Worm (Caenorhabditis elegans) whole organism, L3 larva: ENCODE results near the gene F15B10.3.
A peak's percentile ranks its signal among the peaks of the same experiment; 100 is the strongest.

ENCODE experiments used
- ceh-16 ChIP-seq: sonication (generic microtip); optimal IDR thresholded peaks from 2 replicates; lab custom pipeline; 2017; ENCODE audit warnings: missing biosample characterization, missing genetic modification characterization
- egl-27 ChIP-seq: sonication (generic microtip); optimal IDR thresholded peaks from 4 replicates; lab custom pipeline; 2017; ENCODE audit warnings: missing biosample characterization, missing genetic modification reagents, missing genetic modification characterization
- lin-15B ChIP-seq: fragments of 150-350 bp; optimal IDR thresholded peaks from 2 replicates; lab custom pipeline; 2014; ENCODE audit warnings: missing biosample characterization, missing genetic modification characterization
- lin-39 ChIP-seq: fragments of 150-350 bp; optimal IDR thresholded peaks from 2 replicates; lab custom pipeline; 2018; ENCODE audit warnings: missing biosample characterization, missing genetic modification reagents, missing genetic modification characterization
- mml-1 ChIP-seq: fragments of 150-350 bp; sonication (generic microtip); optimal IDR thresholded peaks from 3 replicates; lab custom pipeline; 2014; ENCODE audit warnings: missing biosample characterization, missing genetic modification characterization
- nhr-25 ChIP-seq: sonication (generic microtip); optimal IDR thresholded peaks from 2 replicates; lab custom pipeline; 2017; ENCODE audit warnings: missing biosample characterization, missing genetic modification characterization
- nhr-77 ChIP-seq: fragments of 150-350 bp; optimal IDR thresholded peaks from 2 replicates; lab custom pipeline; 2014; ENCODE audit warnings: missing biosample characterization, missing genetic modification characterization
- pha-4 ChIP-seq: fragments of 150-350 bp; optimal IDR thresholded peaks from 2 replicates; lab custom pipeline; 2014; ENCODE audit warnings: missing biosample characterization, missing genetic modification reagents, missing genetic modification characterization
- skn-1 ChIP-seq: fragments of 150-350 bp; optimal IDR thresholded peaks from 2 replicates; lab custom pipeline; 2014; ENCODE audit warnings: missing biosample characterization, missing genetic modification characterization
- unc-62 ChIP-seq: fragments of 150-350 bp; sonication (generic microtip); optimal IDR thresholded peaks from 4 replicates; lab custom pipeline; 2014; ENCODE audit warnings: missing biosample characterization, missing genetic modification reagents, missing genetic modification characterization
- zag-1 ChIP-seq: fragments of 150-350 bp; optimal IDR thresholded peaks from 2 replicates; lab custom pipeline; 2014; ENCODE audit warnings: missing biosample characterization, missing genetic modification characterization
- ztf-4 ChIP-seq: fragments of 150-350 bp; optimal IDR thresholded peaks from 2 replicates; lab custom pipeline; 2014; ENCODE audit warnings: missing biosample characterization, missing genetic modification characterization

ce11 chrIV:6627798-6628197 lies 25.3 kb downstream of the F15B10.3 start, which contains the start of gene cest-5.2:
- TF ChIP-seq nhr-25 (no peak), egl-27 (tag; lab: Kevin White, UChicago) (no peak), lin-39 (tag; lab: Kevin White, UChicago) (no peak), ceh-16 (tag; lab: Kevin White, UChicago) (no peak), unc-62 (no peak), pha-4 (peak; percentile 26), ztf-4 (tag; lab: Kevin White, UChicago) (no peak), nhr-77 (no peak), lin-15B (no peak), skn-1 (no peak), mml-1 (tag; lab: Kevin White, UChicago) (no peak), zag-1 (tag; lab: Kevin White, UChicago) (no peak)
